Fruit fly (Drosophila melanogaster): ENCODE measurements around the gene EndoA.

EndoA gene

dm6 chr3R:18913856-18914593 lies 7.6 kb downstream of the EndoA start (continued):
- TF ChIP-seq Camta (GFP tag; optimal IDR thresholded peaks at IDR 0.05) (no peak), CG42726 (GFP tag; IDR thresholded peaks at IDR 0.05; ENCODE audit: partially characterized antibody) (no peak), crol (GFP tag; IDR thresholded peaks at IDR 0.05) (no peak), CG10431 (GFP tag; optimal IDR thresholded peaks at IDR 0.05) (no peak), CG15696 (tag; optimal IDR thresholded peaks at IDR 0.05) (no peak), CG4360 (GFP tag; IDR thresholded peaks at IDR 0.05) (peak; percentile 68), yki (optimal IDR thresholded peaks at IDR 0.05) (no peak), gsb-n (tag; optimal IDR thresholded peaks at IDR 0.05) (no peak), CG8089 (GFP tag; optimal IDR thresholded peaks at IDR 0.05) (no peak), ash1 (GFP tag; optimal IDR thresholded peaks at IDR 0.05) (no peak), wdn (GFP tag; IDR thresholded peaks at IDR 0.05) (no peak), lab (GFP tag; optimal IDR thresholded peaks at IDR 0.05) (no peak), prd (optimal IDR thresholded peaks at IDR 0.05) (no peak), prd (GFP tag; IDR thresholded peaks at IDR 0.05) (no peak), CrebB (tag; optimal IDR thresholded peaks at IDR 0.05) (no peak), da (GFP tag; optimal IDR thresholded peaks at IDR 0.05) (no peak), dimm (GFP tag; IDR thresholded peaks at IDR 0.05) (no peak), pita (GFP tag; optimal IDR thresholded peaks at IDR 0.05) (no peak), CG2129 (GFP tag; IDR thresholded peaks at IDR 0.05; ENCODE audit: partially characterized antibody) (no peak), CG4707 (GFP tag; optimal IDR thresholded peaks at IDR 0.05) (no peak), CG7357 (GFP tag; IDR thresholded peaks at IDR 0.05) (no peak), BEAF-32 (GFP tag; optimal IDR thresholded peaks at IDR 0.05) (no peak), CG14050 (GFP tag; IDR thresholded peaks at IDR 0.05) (no peak), H2.0 (GFP tag; IDR thresholded peaks at IDR 0.05) (no peak), CG2678 (tag; optimal IDR thresholded peaks at IDR 0.05) (no peak), Hr3 (GFP tag; optimal IDR thresholded peaks at IDR 0.05) (no peak), CG1603 (tag; optimal IDR thresholded peaks at IDR 0.05) (peak; percentile 30), ap (GFP tag; IDR thresholded peaks at IDR 0.05) (no peak), CG10654 (GFP tag; optimal IDR thresholded peaks at IDR 0.05) (no peak), CG9797 (GFP tag; optimal IDR thresholded peaks at IDR 0.05) (no peak), CG6854 (GFP tag; optimal IDR thresholded peaks at IDR 0.05) (no peak), Antp (GFP tag; optimal IDR thresholded peaks at IDR 0.05) (no peak), phol (tag; optimal IDR thresholded peaks at IDR 0.05) (no peak), CG14667 (GFP tag; IDR thresholded peaks at IDR 0.05) (no peak), HLH54F (GFP tag; optimal IDR thresholded peaks at IDR 0.05) (no peak), Pdp1 (GFP tag; optimal IDR thresholded peaks at IDR 0.05) (peak in 1 of 2 experiments; percentile 61), wor (GFP tag; IDR thresholded peaks at IDR 0.05) (no peak), CG8388 (GFP tag; optimal IDR thresholded peaks at IDR 0.05) (no peak), nerfin-2 (GFP tag; IDR thresholded peaks at IDR 0.05; ENCODE audit: partially characterized antibody) (no peak), zfh2 (GFP tag; optimal IDR thresholded peaks at IDR 0.05) (no peak), gcm2 (GFP tag; optimal IDR thresholded peaks at IDR 0.05) (no peak), pfk (GFP tag; optimal IDR thresholded peaks at IDR 0.05) (no peak), CG11085 (GFP tag; IDR thresholded peaks at IDR 0.05) (no peak), HLHmδ (GFP tag; optimal IDR thresholded peaks at IDR 0.05) (no peak), caup (GFP tag; optimal IDR thresholded peaks at IDR 0.05; ENCODE audit: severe bottlenecking) (no peak), NC2α (GFP tag; optimal IDR thresholded peaks at IDR 0.05) (no peak), ATbp (GFP tag; optimal IDR thresholded peaks at IDR 0.05) (no peak), Hr78 (GFP tag; optimal IDR thresholded peaks at IDR 0.05) (no peak), Poxn (GFP tag; IDR thresholded peaks at IDR 0.05) (no peak), CoRest (tag; optimal IDR thresholded peaks at IDR 0.05) (peak; percentile 17)

All from whole organism, embryonic.